Fruit fly (Drosophila melanogaster) whole organism, embryonic: Measurements from ENCODE around the gene Arp10.
A peak's percentile ranks its signal among the peaks of the same experiment; 100 is the strongest.

Source experiments
- CG10274 ChIP-seq: fragments of 200-800 bp; sonication (Bioruptor generic); optimal IDR thresholded peaks from 3 replicates; lab custom pipeline; 2017; ENCODE audit warnings: missing biosample characterization, mild to moderate bottlenecking, missing genetic modification characterization
- CG10321 ChIP-seq: fragments of 200-800 bp; sonication (Bioruptor generic); IDR thresholded peaks from 2 replicates; pipeline ENCODE4 v1.3.6; 2022; ENCODE audit warnings: missing biosample characterization, missing genetic modification characterization
- CG10431 ChIP-seq: fragments of 200-800 bp; sonication (Bioruptor generic); optimal IDR thresholded peaks from 3 replicates; lab custom pipeline; 2018; ENCODE audit warnings: missing biosample characterization, mild to moderate bottlenecking, missing genetic modification characterization
- CG11247 ChIP-seq: fragments of 200-800 bp; sonication (Bioruptor generic); IDR thresholded peaks from 2 replicates; pipeline ENCODE4 v1.3.6; 2022; ENCODE audit warnings: missing biosample characterization, missing genetic modification characterization
- CG12659 ChIP-seq: fragments of 200-800 bp; sonication (Bioruptor generic); optimal IDR thresholded peaks from 3 replicates; lab custom pipeline; 2017; ENCODE audit warnings: mild to moderate bottlenecking, missing biosample characterization, missing genetic modification reagents, missing genetic modification characterization
- CG12744 ChIP-seq: fragments of 200-800 bp; sonication (Bioruptor generic); optimal IDR thresholded peaks from 2 replicates; lab custom pipeline; 2016; ENCODE audit warnings: missing biosample characterization, missing genetic modification characterization
- CG17361 ChIP-seq: fragments of 200-800 bp; sonication (Bioruptor generic); IDR thresholded peaks from 3 replicates; pipeline ENCODE4 v1.3.6; 2022; ENCODE audit warnings: missing biosample characterization, missing genetic modification characterization
- CG17802 ChIP-seq: fragments of 200-800 bp; sonication (Bioruptor generic); optimal IDR thresholded peaks from 2 replicates; lab custom pipeline; 2018; ENCODE audit warnings: missing biosample characterization, mild to moderate bottlenecking, missing genetic modification characterization, moderate library complexity
- CG30431 ChIP-seq: fragments of 200-800 bp; sonication (Bioruptor generic); optimal IDR thresholded peaks from 2 replicates; lab custom pipeline; 2017; ENCODE audit warnings: missing biosample characterization, missing genetic modification characterization
- CG3065 ChIP-seq: fragments of 200-800 bp; sonication (Bioruptor generic); optimal IDR thresholded peaks from 2 replicates; lab custom pipeline; 2016; ENCODE audit warnings: missing biosample characterization, missing genetic modification characterization
- CG3163 ChIP-seq: fragments of 200-800 bp; sonication (Bioruptor generic); optimal IDR thresholded peaks from 3 replicates; lab custom pipeline; 2016; ENCODE audit warnings: missing biosample characterization, missing genetic modification characterization
- CG4328 ChIP-seq: fragments of 200-800 bp; sonication (Bioruptor generic); optimal IDR thresholded peaks from 3 replicates; lab custom pipeline; 2017; ENCODE audit warnings: missing biosample characterization, missing genetic modification reagents, missing genetic modification characterization
- CG4404 ChIP-seq: fragments of 200-800 bp; sonication (Bioruptor generic); IDR thresholded peaks from 2 replicates; pipeline ENCODE4 v1.3.6; 2022; ENCODE audit warnings: missing biosample characterization, missing genetic modification characterization
- CG4617 ChIP-seq: fragments of 200-800 bp; sonication (Bioruptor generic); optimal IDR thresholded peaks from 3 replicates; lab custom pipeline; 2016; ENCODE audit warnings: missing biosample characterization, missing genetic modification characterization, borderline replicate concordance
- CG7372 ChIP-seq: fragments of 200-800 bp; sonication (Bioruptor generic); IDR thresholded peaks from 2 replicates; pipeline ENCODE4 v1.3.6; 2022; ENCODE audit warnings: missing biosample characterization, missing genetic modification characterization
- CG7745 ChIP-seq: fragments of 200-800 bp; sonication (Bioruptor generic); optimal IDR thresholded peaks from 2 replicates; lab custom pipeline; 2018; ENCODE audit warnings: missing biosample characterization, mild to moderate bottlenecking, missing genetic modification characterization, moderate library complexity
- CG8388 ChIP-seq: fragments of 200-800 bp; sonication (Bioruptor generic); optimal IDR thresholded peaks from 2 replicates; lab custom pipeline; 2019; ENCODE audit warnings: missing biosample characterization, mild to moderate bottlenecking, missing genetic modification characterization, moderate library complexity
- CG9609 ChIP-seq: fragments of 200-800 bp; sonication (Bioruptor generic); optimal IDR thresholded peaks from 3 replicates; lab custom pipeline; 2016; ENCODE audit warnings: missing biosample characterization, missing genetic modification characterization
- CG9797 ChIP-seq: fragments of 200-800 bp; sonication (Bioruptor generic); optimal IDR thresholded peaks from 3 replicates; lab custom pipeline; 2018; ENCODE audit warnings: missing biosample characterization, mild to moderate bottlenecking, missing genetic modification characterization
- Deaf1 ChIP-seq: fragments of 200-800 bp; optimal IDR thresholded peaks from 3 replicates; lab custom pipeline; 2019; ENCODE audit warnings: missing biosample characterization, mild to moderate bottlenecking, missing genetic modification characterization, moderate library complexity
- Dip3 ChIP-seq: fragments of 200-800 bp; sonication (Bioruptor generic); optimal IDR thresholded peaks from 3 replicates; lab custom pipeline; 2016; ENCODE audit warnings: missing biosample characterization, missing genetic modification characterization
- Dp ChIP-seq: fragments of 200-800 bp; sonication (Bioruptor generic); optimal IDR thresholded peaks from 2 replicates; lab custom pipeline; 2018; ENCODE audit warnings: missing biosample characterization, mild to moderate bottlenecking, missing genetic modification characterization, moderate library complexity
- ERR ChIP-seq: fragments of 200-800 bp; sonication (Bioruptor generic); optimal IDR thresholded peaks from 2 replicates; lab custom pipeline; 2016; ENCODE audit warnings: missing biosample characterization, missing genetic modification characterization
- Gug ChIP-seq: fragments of 200-800 bp; sonication (Bioruptor generic); IDR thresholded peaks from 4 replicates; pipeline ENCODE4 v1.3.6; 2022; ENCODE audit warnings: missing biosample characterization, missing genetic modification characterization
- HmgZ ChIP-seq: fragments of 200-800 bp; sonication (Bioruptor generic); optimal IDR thresholded peaks from 2 replicates; lab custom pipeline; 2018; ENCODE audit warnings: missing biosample characterization, mild to moderate bottlenecking, missing genetic modification characterization
- Max ChIP-seq: fragments of 200-800 bp; sonication (Bioruptor generic); optimal IDR thresholded peaks from 2 replicates; lab custom pipeline; 2016; ENCODE audit warnings: missing biosample characterization, mild to moderate bottlenecking, missing genetic modification characterization
- Neu2 ChIP-seq: fragments of 200-800 bp; sonication (Bioruptor generic); optimal IDR thresholded peaks from 3 replicates; lab custom pipeline; 2016; ENCODE audit warnings: missing biosample characterization, missing genetic modification characterization, borderline replicate concordance
- PHDP ChIP-seq: fragments of 200-800 bp; sonication (Bioruptor generic); optimal IDR thresholded peaks from 3 replicates; lab custom pipeline; 2018; ENCODE audit warnings: missing biosample characterization, mild to moderate bottlenecking, missing genetic modification characterization, moderate library complexity
- Sin3A ChIP-seq: fragments of >200 bp; optimal IDR thresholded peaks from 2 replicates; lab custom pipeline; 2018
- Sox102F ChIP-seq: fragments of 200-800 bp; sonication (Bioruptor generic); optimal IDR thresholded peaks from 2 replicates; lab custom pipeline; 2018; ENCODE audit warnings: missing biosample characterization, mild to moderate bottlenecking, missing genetic modification characterization, moderate library complexity
- YL-1 ChIP-seq: fragments of 200-800 bp; sonication (Bioruptor generic); optimal IDR thresholded peaks from 3 replicates; lab custom pipeline; 2017; ENCODE audit warnings: missing biosample characterization, mild to moderate bottlenecking, missing genetic modification characterization
- ash1 ChIP-seq: fragments of 200-800 bp; sonication (Bioruptor generic); optimal IDR thresholded peaks from 2 replicates; lab custom pipeline; 2018; ENCODE audit warnings: missing biosample characterization, mild to moderate bottlenecking, missing genetic modification characterization
- bcd ChIP-seq: fragments of 200-800 bp; sonication (Bioruptor generic); optimal IDR thresholded peaks from 2 replicates; lab custom pipeline; 2017; ENCODE audit warnings: missing biosample characterization, mild to moderate bottlenecking, missing genetic modification characterization
- chm ChIP-seq: fragments of 200-800 bp; sonication (Bioruptor generic); IDR thresholded peaks from 2 replicates; pipeline ENCODE4 v1.3.6; 2022; ENCODE audit warnings: missing biosample characterization, missing genetic modification characterization
- chn ChIP-seq: fragments of 200-800 bp; sonication (Bioruptor generic); optimal IDR thresholded peaks from 2 replicates; lab custom pipeline; 2016; ENCODE audit warnings: missing biosample characterization, missing genetic modification characterization
- grn ChIP-seq: fragments of 200-800 bp; sonication (Bioruptor generic); optimal IDR thresholded peaks from 3 replicates; lab custom pipeline; 2017; ENCODE audit warnings: missing biosample characterization, missing genetic modification characterization
- jing ChIP-seq: fragments of 200-800 bp; sonication (Bioruptor generic); optimal IDR thresholded peaks from 2 replicates; lab custom pipeline; 2018; ENCODE audit warnings: missing biosample characterization, mild to moderate bottlenecking, missing genetic modification characterization
- jumu ChIP-seq: fragments of 200-800 bp; sonication (Bioruptor generic); optimal IDR thresholded peaks from 3 replicates; lab custom pipeline; 2016; ENCODE audit warnings: missing biosample characterization, missing genetic modification characterization
- klu ChIP-seq: fragments of 200-800 bp; sonication (Bioruptor generic); IDR thresholded peaks from 2 replicates; pipeline ENCODE4 v1.3.6; 2022; ENCODE audit warnings: missing biosample characterization, missing genetic modification characterization
- mld ChIP-seq: fragments of 200-800 bp; sonication (Bioruptor generic); IDR thresholded peaks from 3 replicates; pipeline ENCODE4 v1.3.6; 2022; ENCODE audit warnings: missing biosample characterization, missing genetic modification characterization; ENCODE audit not compliant: partially characterized antibody
- oc ChIP-seq: fragments of 200-800 bp; sonication (Bioruptor generic); optimal IDR thresholded peaks from 2 replicates; lab custom pipeline; 2018; ENCODE audit warnings: missing biosample characterization, mild to moderate bottlenecking, missing genetic modification characterization, moderate library complexity
- peb ChIP-seq: fragments of 200-800 bp; sonication (Bioruptor generic); IDR thresholded peaks from 2 replicates; pipeline ENCODE4 v1.3.6; 2022; ENCODE audit warnings: missing biosample characterization, missing genetic modification characterization
- pita ChIP-seq: fragments of 200-800 bp; sonication (Bioruptor generic); optimal IDR thresholded peaks from 2 replicates; lab custom pipeline; 2017; ENCODE audit warnings: missing biosample characterization, mild to moderate bottlenecking, missing genetic modification characterization
- salm ChIP-seq: fragments of 200-800 bp; sonication (Bioruptor generic); optimal IDR thresholded peaks from 2 replicates; lab custom pipeline; 2018; ENCODE audit warnings: missing biosample characterization, mild to moderate bottlenecking, missing genetic modification characterization
- sd ChIP-seq: fragments of 200-800 bp; sonication (Bioruptor generic); optimal IDR thresholded peaks from 3 replicates; lab custom pipeline; 2018; ENCODE audit warnings: missing biosample characterization, mild to moderate bottlenecking, missing genetic modification characterization, moderate library complexity
- sima ChIP-seq: fragments of 200-800 bp; sonication (Bioruptor generic); optimal IDR thresholded peaks from 2 replicates; lab custom pipeline; 2016; ENCODE audit warnings: missing biosample characterization, missing genetic modification characterization
- sqz ChIP-seq: fragments of 200-800 bp; sonication (Bioruptor generic); optimal IDR thresholded peaks from 3 replicates; lab custom pipeline; 2018; ENCODE audit warnings: missing biosample characterization, mild to moderate bottlenecking, missing genetic modification characterization
- twi ChIP-seq: fragments of 200-800 bp; optimal IDR thresholded peaks from 2 replicates; lab custom pipeline; 2019; ENCODE audit warnings: missing biosample characterization, mild to moderate bottlenecking, missing genetic modification characterization, moderate library complexity
- vfl ChIP-seq: fragments of 200-800 bp; sonication (Bioruptor generic); optimal IDR thresholded peaks from 2 replicates; lab custom pipeline; 2016; ENCODE audit warnings: missing biosample characterization, missing genetic modification characterization
- wek ChIP-seq: fragments of 200-800 bp; sonication (Bioruptor generic); optimal IDR thresholded peaks from 3 replicates; lab custom pipeline; 2018; ENCODE audit warnings: missing biosample characterization, mild to moderate bottlenecking, missing genetic modification characterization, moderate library complexity
- z ChIP-seq: fragments of 200-800 bp; sonication (Bioruptor generic); IDR thresholded peaks from 3 replicates; pipeline ENCODE4 v1.3.6; 2022; ENCODE audit warnings: missing biosample characterization, missing genetic modification characterization

Arp10 gene

DNA sequence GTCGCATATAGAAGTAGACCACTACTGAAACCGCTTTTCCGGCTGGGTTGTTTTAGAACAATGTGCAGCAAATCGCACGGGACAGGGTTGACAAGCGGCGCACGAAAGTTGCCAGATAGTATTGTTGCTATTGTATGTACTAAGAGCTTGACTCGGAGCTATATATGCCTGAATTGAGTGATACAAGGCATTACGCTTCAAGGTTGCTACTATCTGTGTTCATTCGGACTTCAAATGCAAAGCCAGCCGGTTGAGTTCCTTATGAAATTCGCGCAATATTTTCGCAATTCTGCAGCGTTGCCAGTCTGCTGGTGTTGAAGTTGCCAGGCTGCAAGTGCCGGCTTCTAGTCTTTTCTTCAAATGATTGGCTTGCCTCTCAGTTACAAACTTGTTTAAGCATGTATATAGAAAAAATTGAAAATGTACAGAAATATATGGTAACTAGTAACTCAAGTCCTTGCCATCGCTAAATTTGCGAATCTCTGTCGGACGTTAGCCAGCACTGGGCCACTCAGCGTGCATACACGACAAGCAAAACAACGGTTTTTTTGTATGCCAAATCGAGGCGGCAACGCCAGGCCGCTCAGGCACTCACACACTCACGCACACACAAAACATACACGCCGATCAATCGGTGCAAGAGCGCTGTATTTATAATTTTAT, 5.9 kb upstream of the Arp10 start, which contains the start of the genes Ranbp21 and Elys (continued):
- TF ChIP-seq chm (GFP tag; lab: Robert Waterston, UW) (no peak), Dip3 (GFP tag; lab: Kevin White, UChicago) (peak; percentile 73), Sox102F (GFP tag; lab: Kevin White, UChicago) (no peak), salm (tag; lab: Kevin White, UChicago) (no peak), CG9609 (GFP tag; lab: Kevin White, UChicago) (peak; percentile 71), CG30431 (peak; percentile 15), peb (no peak), CG8388 (GFP tag; lab: Kevin White, UChicago) (peak; percentile 20), sd (tag; lab: Kevin White, UChicago) (no peak), bcd (GFP tag; lab: Kevin White, UChicago) (no peak), PHDP (tag; lab: Kevin White, UChicago) (no peak), Deaf1 (tag; lab: Kevin White, UChicago) (no peak), klu (GFP tag; lab: Robert Waterston, UW) (peak; percentile 58), ERR (GFP tag; lab: Kevin White, UChicago) (no peak), grn (GFP tag; lab: Kevin White, UChicago) (no peak), pita (no peak), CG12659 (GFP tag; lab: Kevin White, UChicago) (peak; percentile 69), Sin3A (lab: Kevin White, UChicago) (peak; percentile 95), wek (no peak), ash1 (GFP tag; lab: Kevin White, UChicago) (no peak), oc (tag; lab: Kevin White, UChicago) (no peak), Max (GFP tag; lab: Kevin White, UChicago) (peak; percentile 64), CG7372 (GFP tag; lab: Robert Waterston, UW) (peak; percentile 32; the same call in 1 of the 2 replicates), CG10431 (GFP tag; lab: Kevin White, UChicago) (no peak), CG3065 (no peak), Gug (peak; percentile 69; the same call in 3 of the 4 replicates), CG7745 (no peak), z (GFP tag; lab: Robert Waterston, UW) (no peak), YL-1 (GFP tag; lab: Kevin White, UChicago) (peak; percentile 64), CG10321 (GFP tag; lab: Robert Waterston, UW) (no peak), CG17802 (tag; lab: Kevin White, UChicago) (peak; percentile 20), CG9797 (GFP tag; lab: Kevin White, UChicago) (peak; percentile 40), CG12744 (peak; percentile 21), Dp (GFP tag; lab: Kevin White, UChicago) (peak; percentile 44), CG10274 (GFP tag; lab: Kevin White, UChicago) (no peak), chn (GFP tag; lab: Kevin White, UChicago) (peak; percentile 59), twi (tag; lab: Kevin White, UChicago) (no peak), sqz (GFP tag; lab: Kevin White, UChicago) (no peak), vfl (GFP tag; lab: Kevin White, UChicago) (peak; percentile 26)

DNA sequence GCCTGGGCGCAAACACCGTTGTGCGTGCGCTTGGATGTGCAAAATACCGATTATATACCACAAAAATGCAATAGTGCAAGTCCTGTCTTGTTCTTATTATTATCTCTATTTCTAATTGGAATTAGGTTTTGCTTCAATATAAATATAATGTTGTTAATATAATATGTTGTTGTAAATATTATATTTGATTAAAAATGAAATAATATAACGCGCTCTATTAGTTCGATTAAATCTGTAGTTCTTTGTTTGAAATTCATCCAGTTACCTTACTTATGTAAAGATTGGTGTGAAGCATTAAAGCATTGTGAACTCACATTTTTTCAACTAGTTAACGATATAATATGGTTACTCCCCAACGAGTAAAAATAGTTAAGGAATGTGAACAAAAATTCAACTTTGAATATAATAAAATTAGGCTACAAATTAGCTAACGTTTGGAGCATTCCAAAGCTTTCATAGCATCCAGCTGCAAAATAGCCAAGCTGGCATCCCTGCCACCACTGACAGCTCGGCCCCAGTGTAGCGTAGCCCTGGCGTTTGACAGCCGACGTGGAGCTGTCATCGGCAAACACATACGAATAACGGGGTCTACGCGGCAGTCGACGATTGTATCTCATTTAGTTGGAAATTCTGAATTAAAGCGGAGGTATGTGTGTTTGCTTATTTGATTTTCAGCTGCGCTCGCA, 3.0 kb downstream of the Arp10 start, which contains the start of the genes CG12237 and Sec61gamma:
Gene CG12237 (minus strand): TSS at position 51 of the 686 bp plus-strand sequence.
Gene Sec61gamma (plus strand): TSS at position 509 of the 686 bp plus-strand sequence.
- TF ChIP-seq mld (GFP tag; lab: Robert Waterston, UW) (no peak), sima (GFP tag; lab: Kevin White, UChicago) (no peak), CG11247 (peak; percentile 46), CG4328 (GFP tag; lab: Kevin White, UChicago) (no peak), jing (GFP tag; lab: Kevin White, UChicago) (no peak), CG17361 (GFP tag; lab: Robert Waterston, UW) (peak; percentile 48; the same call in 2 of the 3 replicates), Neu2 (GFP tag; lab: Kevin White, UChicago) (no peak), CG3163 (GFP tag; lab: Kevin White, UChicago) (no peak), HmgZ (peak; percentile 75), CG4617 (GFP tag; lab: Kevin White, UChicago) (peak; percentile 32), jumu (GFP tag; lab: Kevin White, UChicago) (peak; percentile 6), CG4404 (GFP tag; lab: Robert Waterston, UW) (no peak)
